Worm (Caenorhabditis elegans) whole organism, mixed stage, embryonic: ENCODE data around the gene F21C10.10.

Source experiments
- blmp-1 ChIP-seq: fragments of 150-350 bp; optimal IDR thresholded peaks from 2 replicates; lab custom pipeline; 2014; ENCODE audit warnings: missing biosample characterization, missing genetic modification characterization
- ceh-43 ChIP-seq: fragments of 200-800 bp; sonication (Bioruptor generic); optimal IDR thresholded peaks from 2 replicates; lab custom pipeline; 2018; ENCODE audit warnings: mild to moderate bottlenecking, missing genetic modification characterization, moderate library complexity, missing compliant biosample characterization
- lsy-2 ChIP-seq: fragments of 150-350 bp; optimal IDR thresholded peaks from 2 replicates; lab custom pipeline; 2014; ENCODE audit warnings: missing biosample characterization, missing genetic modification characterization
- nhr-28 ChIP-seq: fragments of 150-350 bp; optimal IDR thresholded peaks from 2 replicates; lab custom pipeline; 2014; ENCODE audit warnings: missing biosample characterization, missing genetic modification characterization

- TF ChIP-seq ceh-43, result no peak
- no peak for TF ChIP-seq lsy-2 (tag; lab: Kevin White, UChicago)
- TF ChIP-seq nhr-28 (tag; lab: Kevin White, UChicago), result no peak
- no peak for TF ChIP-seq blmp-1 (tag; lab: Kevin White, UChicago)
These were observed 16.1 kb upstream of the F21C10.10 start for ce11 chrV:9079965-9080432.
